Fruit fly (Drosophila melanogaster) whole organism, prepupa: Measurements from ENCODE around the gene yata.

ENCODE experiments used
- Blimp-1 ChIP-seq: fragments of 200-800 bp; sonication (Bioruptor generic); optimal IDR thresholded peaks from 3 replicates; lab custom pipeline; 2017; ENCODE audit warnings: missing biosample characterization, missing genetic modification characterization, mild to moderate bottlenecking, moderate library complexity, missing genetic modification reagents
- CG10631 ChIP-seq: fragments of 200-800 bp; sonication (Bioruptor generic); optimal IDR thresholded peaks from 2 replicates; lab custom pipeline; 2016; ENCODE audit warnings: missing biosample characterization, missing genetic modification characterization
- CG10669 ChIP-seq: fragments of 200-800 bp; sonication (Bioruptor generic); optimal IDR thresholded peaks from 3 replicates; lab custom pipeline; 2018; ENCODE audit warnings: missing biosample characterization, mild to moderate bottlenecking, missing genetic modification characterization, moderate library complexity
- CG11294 ChIP-seq: fragments of 200-800 bp; sonication (Bioruptor generic); IDR thresholded peaks from 2 replicates; pipeline ENCODE4 v1.3.6; 2022; ENCODE audit warnings: missing biosample characterization, missing genetic modification characterization
- CG15336 ChIP-seq: fragments of 200-800 bp; sonication (Bioruptor generic); IDR thresholded peaks from 2 replicates; pipeline ENCODE4 v1.3.6; 2022; ENCODE audit warnings: missing biosample characterization, missing genetic modification characterization
- CG1621 ChIP-seq: fragments of 200-800 bp; sonication (Bioruptor generic); optimal IDR thresholded peaks from 3 replicates; lab custom pipeline; 2018; ENCODE audit warnings: missing biosample characterization, mild to moderate bottlenecking, missing genetic modification characterization
- CG16779 ChIP-seq: fragments of 200-800 bp; sonication (Bioruptor generic); optimal IDR thresholded peaks from 3 replicates; lab custom pipeline; 2017; ENCODE audit warnings: missing biosample characterization, mild to moderate bottlenecking, missing genetic modification characterization
- CG3032 ChIP-seq: fragments of 200-800 bp; optimal IDR thresholded peaks from 2 replicates; lab custom pipeline; 2019; ENCODE audit warnings: missing biosample characterization, mild to moderate bottlenecking, missing genetic modification characterization, moderate library complexity
- CG31627 ChIP-seq: fragments of 200-800 bp; sonication (Bioruptor generic); optimal IDR thresholded peaks from 3 replicates; lab custom pipeline; 2016; ENCODE audit warnings: missing biosample characterization, missing genetic modification characterization
- CG34406 ChIP-seq: fragments of 200-800 bp; sonication (Bioruptor generic); optimal IDR thresholded peaks from 3 replicates; lab custom pipeline; 2016; ENCODE audit warnings: missing biosample characterization, missing genetic modification characterization
- CG3919 ChIP-seq: fragments of 200-800 bp; sonication (Bioruptor generic); optimal IDR thresholded peaks from 3 replicates; lab custom pipeline; 2016; ENCODE audit warnings: missing biosample characterization, missing genetic modification characterization
- CG4318 ChIP-seq: fragments of 200-800 bp; sonication (Bioruptor generic); optimal IDR thresholded peaks from 3 replicates; lab custom pipeline; 2017; ENCODE audit warnings: missing biosample characterization, mild to moderate bottlenecking, missing genetic modification characterization
- CG6163 ChIP-seq: fragments of 200-800 bp; sonication (Bioruptor generic); IDR thresholded peaks from 3 replicates; pipeline ENCODE4 v1.3.6; 2022; ENCODE audit warnings: missing biosample characterization, missing genetic modification characterization
- CG6276 ChIP-seq: fragments of 200-800 bp; sonication (Bioruptor generic); optimal IDR thresholded peaks from 2 replicates; lab custom pipeline; 2017; ENCODE audit warnings: missing biosample characterization, mild to moderate bottlenecking, missing genetic modification characterization
- CG6808 ChIP-seq: fragments of 200-800 bp; sonication (Bioruptor generic); optimal IDR thresholded peaks from 3 replicates; lab custom pipeline; 2017; ENCODE audit warnings: missing biosample characterization, missing genetic modification characterization, mild to moderate bottlenecking, moderate library complexity, missing genetic modification reagents
- CG8632 ChIP-seq: fragments of 200-800 bp; sonication (Bioruptor generic); optimal IDR thresholded peaks from 3 replicates; lab custom pipeline; 2016; ENCODE audit warnings: missing biosample characterization, missing genetic modification characterization
- Eip78C ChIP-seq: fragments of 200-800 bp; sonication (Bioruptor generic); peaks from one replicate; lab custom pipeline; 2016; ENCODE audit warnings: missing biosample characterization, missing genetic modification characterization
- Eip93F ChIP-seq: fragments of 200-800 bp; sonication (Bioruptor generic); optimal IDR thresholded peaks from 2 replicates; lab custom pipeline; 2016; ENCODE audit warnings: missing biosample characterization, mild to moderate bottlenecking, missing genetic modification characterization
- Ets21C ChIP-seq: fragments of 200-800 bp; sonication (Bioruptor generic); optimal IDR thresholded peaks from 3 replicates; lab custom pipeline; 2016; ENCODE audit warnings: missing biosample characterization, missing genetic modification characterization
- Gug ChIP-seq: fragments of 200-800 bp; sonication (Bioruptor generic); IDR thresholded peaks from 2 replicates; pipeline ENCODE4 v1.3.6; 2022; ENCODE audit warnings: missing biosample characterization, missing genetic modification characterization
- Hr38 ChIP-seq: sonication (Bioruptor generic); optimal IDR thresholded peaks from 2 replicates; lab custom pipeline; 2016; ENCODE audit warnings: missing biosample characterization, missing genetic modification characterization
- Hr39 ChIP-seq: fragments of 200-800 bp; sonication (Bioruptor generic); optimal IDR thresholded peaks from 2 replicates; lab custom pipeline; 2016; ENCODE audit warnings: missing biosample characterization, missing genetic modification characterization
- Hr4 ChIP-seq: fragments of 200-800 bp; sonication (Bioruptor generic); optimal IDR thresholded peaks from 3 replicates; lab custom pipeline; 2016; ENCODE audit warnings: missing biosample characterization, missing genetic modification characterization
- Lpt ChIP-seq: fragments of 200-800 bp; sonication (Bioruptor generic); optimal IDR thresholded peaks from 3 replicates; lab custom pipeline; 2016; ENCODE audit warnings: missing biosample characterization, missing genetic modification characterization
- OdsH ChIP-seq: fragments of 200-800 bp; sonication (Bioruptor generic); optimal IDR thresholded peaks from 3 replicates; lab custom pipeline; 2016; ENCODE audit warnings: missing biosample characterization, missing genetic modification characterization
- Smox ChIP-seq: fragments of 200-800 bp; sonication (Bioruptor generic); optimal IDR thresholded peaks from 3 replicates; lab custom pipeline; 2016; ENCODE audit warnings: missing biosample characterization, missing genetic modification characterization
- Sox102F ChIP-seq: fragments of 200-800 bp; sonication (Bioruptor generic); optimal IDR thresholded peaks from 2 replicates; lab custom pipeline; 2016; ENCODE audit warnings: missing biosample characterization, mild to moderate bottlenecking, missing genetic modification characterization
- Sox14 ChIP-seq: fragments of 200-800 bp; sonication (Bioruptor generic); optimal IDR thresholded peaks from 3 replicates; lab custom pipeline; 2016; ENCODE audit warnings: missing biosample characterization, missing genetic modification characterization
- Sox15 ChIP-seq: fragments of 200-800 bp; sonication (Bioruptor generic); optimal IDR thresholded peaks from 3 replicates; lab custom pipeline; 2016; ENCODE audit warnings: missing biosample characterization, missing genetic modification characterization
- achi ChIP-seq: fragments of 200-800 bp; sonication (Bioruptor generic); optimal IDR thresholded peaks from 3 replicates; lab custom pipeline; 2016; ENCODE audit warnings: missing biosample characterization, missing genetic modification characterization
- acj6 ChIP-seq: fragments of 200-800 bp; sonication (Bioruptor generic); optimal IDR thresholded peaks from 3 replicates; lab custom pipeline; 2016; ENCODE audit warnings: missing biosample characterization, missing genetic modification characterization
- cyc ChIP-seq: fragments of 200-800 bp; sonication (Bioruptor generic); optimal IDR thresholded peaks from 3 replicates; lab custom pipeline; 2016; ENCODE audit warnings: missing biosample characterization, missing genetic modification characterization
- esn ChIP-seq: fragments of 200-800 bp; sonication (Bioruptor generic); optimal IDR thresholded peaks from 2 replicates; lab custom pipeline; 2016; ENCODE audit warnings: missing biosample characterization, mild to moderate bottlenecking, missing genetic modification characterization, moderate library complexity
- fd59A ChIP-seq: fragments of 200-800 bp; sonication (Bioruptor generic); optimal IDR thresholded peaks from 2 replicates; lab custom pipeline; 2017; ENCODE audit warnings: missing biosample characterization, mild to moderate bottlenecking, missing genetic modification characterization, missing genetic modification reagents
- fd85E ChIP-seq: fragments of 200-800 bp; sonication (Bioruptor generic); optimal IDR thresholded peaks from 3 replicates; lab custom pipeline; 2016; ENCODE audit warnings: missing biosample characterization, missing genetic modification characterization
- net ChIP-seq: fragments of 200-800 bp; sonication (Bioruptor generic); optimal IDR thresholded peaks from 3 replicates; lab custom pipeline; 2016; ENCODE audit warnings: missing biosample characterization, missing genetic modification characterization
- salr ChIP-seq, 2 experiments: fragments of 200-800 bp; sonication (Bioruptor generic); optimal IDR thresholded peaks; 3 replicates each; lab custom pipeline; 2016 to 2018; ENCODE audit warnings: missing biosample characterization in 2 of 2, missing genetic modification characterization in 2 of 2, mild to moderate bottlenecking in 1 of 2
- svp ChIP-seq: fragments of 200-800 bp; sonication (Bioruptor generic); peaks from one replicate; lab custom pipeline; 2016; ENCODE audit warnings: missing biosample characterization, missing genetic modification characterization
- topi ChIP-seq: fragments of 200-800 bp; sonication (Bioruptor generic); optimal IDR thresholded peaks from 3 replicates; lab custom pipeline; 2016; ENCODE audit warnings: missing biosample characterization, missing genetic modification characterization
- vri ChIP-seq: fragments of 200-800 bp; sonication (Bioruptor generic); optimal IDR thresholded peaks from 3 replicates; lab custom pipeline; 2016; ENCODE audit warnings: missing biosample characterization, mild to moderate bottlenecking, missing genetic modification characterization

Gene yata

DNA sequence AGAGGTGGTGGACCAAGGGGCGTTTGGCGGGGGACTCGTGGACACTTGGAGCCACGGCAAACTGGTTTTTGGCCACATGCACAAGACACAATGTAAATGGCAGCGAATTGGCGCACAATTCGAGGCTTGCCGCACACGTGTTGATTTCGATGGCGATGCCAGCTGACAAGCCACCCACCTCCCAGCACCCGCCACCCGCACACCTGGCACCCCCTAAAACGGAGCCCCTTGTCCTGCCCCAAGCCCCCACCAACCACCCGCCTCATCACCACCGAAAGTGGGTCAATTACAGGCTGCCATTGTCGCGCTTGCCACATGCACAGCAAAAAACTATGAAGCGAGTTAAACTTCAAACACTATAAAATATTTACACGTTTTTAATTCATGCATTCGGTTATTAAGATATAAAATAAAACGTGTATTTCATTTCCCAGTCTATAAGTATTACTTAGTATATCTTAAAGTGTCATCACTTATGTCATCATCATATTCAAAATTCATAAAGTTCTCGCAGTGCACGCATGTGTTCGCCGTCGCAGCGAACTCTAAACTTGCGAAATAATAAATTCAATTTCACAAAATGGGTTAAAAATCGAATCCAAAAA is 9.2 kb downstream of the yata start (continued):
- TF ChIP-seq Smox (peak; percentile 33), CG10669 (GFP tag; lab: Kevin White, UChicago) (peak; percentile 41), Sox14 (GFP tag; lab: Kevin White, UChicago) (peak; percentile 27), CG6808 (GFP tag; lab: Kevin White, UChicago) (peak; percentile 16), net (peak; percentile 49), CG31627 (GFP tag; lab: Kevin White, UChicago) (peak; percentile 43), Hr39 (GFP tag; lab: Kevin White, UChicago) (peak; percentile 43), Lpt (GFP tag; lab: Kevin White, UChicago) (peak; percentile 38), topi (peak; percentile 44), Blimp-1 (GFP tag; lab: Kevin White, UChicago) (no peak), svp (peak; percentile 63), CG6163 (GFP tag; lab: Robert Waterston, UW) (peak; percentile 85), CG1621 (peak; percentile 1), CG11294 (peak; percentile 57; the same call in 1 of the 2 replicates), vri (GFP tag; lab: Kevin White, UChicago) (no peak), Hr38 (GFP tag; lab: Kevin White, UChicago) (no peak), Sox15 (GFP tag; lab: Kevin White, UChicago) (no peak), Gug (peak; percentile 68)

DNA sequence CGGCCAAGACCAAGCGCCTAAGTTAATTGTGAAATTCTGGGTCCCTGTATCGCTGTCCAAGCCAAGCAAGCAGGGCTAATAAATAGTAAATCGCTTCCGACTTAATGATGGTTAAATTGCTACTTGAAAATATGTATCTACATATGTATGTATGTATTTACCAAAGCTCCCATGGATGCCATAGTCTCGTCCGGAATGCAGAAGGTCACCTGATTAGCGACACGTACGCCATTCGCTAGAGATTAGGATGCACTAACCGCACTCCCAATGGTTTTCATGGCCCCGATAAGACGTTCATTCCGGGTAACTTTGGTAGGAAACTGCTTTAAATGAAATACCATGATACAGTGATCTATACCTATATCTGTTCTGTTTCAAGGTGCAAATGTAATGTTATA is 9.7 kb downstream of the yata start:
- TF ChIP-seq fd59A (GFP tag; lab: Kevin White, UChicago) (no peak), CG16779 (tag; lab: Kevin White, UChicago) (no peak), fd85E (GFP tag; lab: Kevin White, UChicago) (no peak), CG11294 (no peak), Hr4 (GFP tag; lab: Kevin White, UChicago) (no peak), Sox15 (GFP tag; lab: Kevin White, UChicago) (no peak)

DNA sequence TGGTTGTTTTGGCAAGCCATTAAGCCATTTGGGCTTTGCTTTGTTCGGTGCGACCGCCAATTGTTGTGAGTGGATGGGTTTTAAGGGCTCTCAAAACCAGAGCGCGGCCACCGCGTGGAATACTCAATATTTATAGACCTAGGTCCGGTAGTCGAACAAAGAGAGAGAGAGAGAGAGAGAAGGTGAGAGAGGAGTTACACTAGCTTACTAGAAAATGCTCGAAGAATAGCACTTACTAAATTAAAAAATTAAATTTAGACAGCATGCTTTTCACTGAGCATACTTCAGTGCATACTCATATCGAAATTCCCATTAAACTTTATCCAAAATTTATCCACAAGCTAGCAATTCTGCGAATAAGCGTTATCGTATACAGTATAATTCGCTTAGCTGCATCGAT is 11.0 kb downstream of the yata start:
- TF ChIP-seq OdsH (GFP tag; lab: Kevin White, UChicago), result peak; percentile 22
- no peak for TF ChIP-seq Sox102F (GFP tag; lab: Kevin White, UChicago)
- TF ChIP-seq salr (GFP tag; optimal IDR thresholded peaks at IDR 0.05; lab: Kevin White, UChicago), result no peak
- no peak for TF ChIP-seq Eip93F (GFP tag; lab: Kevin White, UChicago)
- TF ChIP-seq CG6808 (GFP tag; lab: Kevin White, UChicago), result peak; percentile 9
- peak; percentile 2 for TF ChIP-seq CG3032 (tag; lab: Kevin White, UChicago)
- no peak for TF ChIP-seq net
- no peak for TF ChIP-seq CG6163 (GFP tag; lab: Robert Waterston, UW)
- no peak for TF ChIP-seq CG6276
- TF ChIP-seq CG3919 (GFP tag; lab: Kevin White, UChicago), result peak; percentile 17
- TF ChIP-seq fd85E (GFP tag; lab: Kevin White, UChicago), result no peak
- no peak for TF ChIP-seq acj6 (GFP tag; lab: Kevin White, UChicago)
- TF ChIP-seq CG10631 (GFP tag; lab: Kevin White, UChicago), result no peak
- no peak for TF ChIP-seq cyc (GFP tag; lab: Kevin White, UChicago)
- no peak for TF ChIP-seq Smox
- TF ChIP-seq Hr4 (GFP tag; lab: Kevin White, UChicago), result no peak
- TF ChIP-seq, all 60 proteins: peak for 4

DNA sequence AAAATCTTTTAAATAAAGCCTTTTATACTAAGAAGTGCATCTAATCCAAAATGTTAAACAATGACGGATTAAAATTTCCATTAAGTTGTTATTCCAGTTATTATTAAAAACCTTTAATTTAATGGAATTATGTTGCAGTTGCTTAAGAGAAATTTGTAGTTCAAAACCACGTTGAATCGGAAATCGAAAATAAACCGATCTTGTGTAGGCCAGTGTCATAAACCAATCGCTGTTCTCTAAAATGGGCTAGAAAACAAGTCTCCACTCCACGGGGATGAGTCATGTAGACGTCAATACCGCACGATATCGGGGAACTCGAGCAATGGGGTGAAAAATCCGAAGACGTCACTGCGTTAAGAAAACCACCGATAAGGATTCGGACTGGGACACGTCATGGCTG is 12.6 kb downstream of the yata start:
- no peak for TF ChIP-seq esn
- TF ChIP-seq Sox15 (GFP tag; lab: Kevin White, UChicago), result no peak
- TF ChIP-seq salr (GFP tag; optimal IDR thresholded peaks at IDR 0.05; lab: Kevin White, UChicago), result no peak
- TF ChIP-seq Ets21C (GFP tag; lab: Kevin White, UChicago), result no peak
- TF ChIP-seq Eip78C (GFP tag; lab: Kevin White, UChicago), result peak; percentile 44
- TF ChIP-seq CG6163 (GFP tag; lab: Robert Waterston, UW), result 0 out of 3 replicates have a peak, but pooled peaks have one; percentile 20
- no peak for TF ChIP-seq CG8632 (GFP tag; lab: Kevin White, UChicago)
- TF ChIP-seq CG34406, result no peak
- TF ChIP-seq Hr38 (GFP tag; lab: Kevin White, UChicago), result no peak
- no peak for TF ChIP-seq CG15336 (GFP tag; lab: Robert Waterston, UW)
- peak; percentile 1 for TF ChIP-seq CG10669 (GFP tag; lab: Kevin White, UChicago)
- no peak for TF ChIP-seq achi
- no peak for TF ChIP-seq net
- TF ChIP-seq svp, result peak; percentile 43
- no peak for TF ChIP-seq CG4318 (GFP tag; lab: Kevin White, UChicago)
- no peak for TF ChIP-seq Hr4 (GFP tag; lab: Kevin White, UChicago)
- TF ChIP-seq CG6808 (GFP tag; lab: Kevin White, UChicago), result no peak
